Worm (Caenorhabditis elegans): ENCODE measurements around the gene F25B3.4.

Gene F25B3.4

DNA sequence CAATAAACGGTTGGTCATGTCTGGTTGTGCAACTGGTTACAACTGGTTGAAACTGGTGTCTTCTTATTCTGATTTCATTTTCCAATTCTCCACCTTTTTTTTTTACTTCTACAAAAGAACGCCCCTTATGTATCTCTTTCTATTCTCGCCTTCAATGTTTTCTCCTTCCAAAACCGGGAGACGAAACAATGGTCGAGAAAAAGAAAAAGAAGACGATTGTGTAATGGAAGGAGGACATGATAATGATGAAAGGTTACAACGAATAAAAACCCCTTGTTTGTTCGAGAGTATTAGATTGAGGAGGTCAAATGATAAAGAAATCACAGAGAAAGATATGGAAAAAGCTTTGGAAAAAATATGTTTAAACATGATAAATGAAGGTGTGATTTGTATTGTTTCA lies 49.8 kb downstream of the F25B3.4 start, which contains the start of gene C50F4.8:
Gene C50F4.8, minus strand, starts transcription at position 28 of the 400 bp plus-strand sequence.
- TF ChIP-seq sox-4 (tag; optimal IDR thresholded peaks at IDR 0.05) (no peak), elt-3 (tag; optimal IDR thresholded peaks at IDR 0.05) (peak in 1 of 6 experiments; percentile 49), nhr-77 (tag; optimal IDR thresholded peaks at IDR 0.05) (no peak), elt-2 (tag; optimal IDR thresholded peaks at IDR 0.05) (no peak), Y116A8C.19 (tag; optimal IDR thresholded peaks at IDR 0.05; ENCODE audit: borderline replicate concordance) (no peak), nhr-85 (tag) (peak; percentile 67), tlp-1 (tag; optimal IDR thresholded peaks at IDR 0.05) (no peak), blmp-1 (tag; optimal IDR thresholded peaks at IDR 0.05) (peak; percentile 89), unc-86 (tag; optimal IDR thresholded peaks at IDR 0.05) (no peak), hpl-2 (GFP tag; optimal IDR thresholded peaks at IDR 0.05) (no peak), lin-14 (GFP tag; optimal IDR thresholded peaks at IDR 0.05) (peak; percentile 2), swsn-7 (tag; optimal IDR thresholded peaks at IDR 0.05) (no peak)

DNA sequence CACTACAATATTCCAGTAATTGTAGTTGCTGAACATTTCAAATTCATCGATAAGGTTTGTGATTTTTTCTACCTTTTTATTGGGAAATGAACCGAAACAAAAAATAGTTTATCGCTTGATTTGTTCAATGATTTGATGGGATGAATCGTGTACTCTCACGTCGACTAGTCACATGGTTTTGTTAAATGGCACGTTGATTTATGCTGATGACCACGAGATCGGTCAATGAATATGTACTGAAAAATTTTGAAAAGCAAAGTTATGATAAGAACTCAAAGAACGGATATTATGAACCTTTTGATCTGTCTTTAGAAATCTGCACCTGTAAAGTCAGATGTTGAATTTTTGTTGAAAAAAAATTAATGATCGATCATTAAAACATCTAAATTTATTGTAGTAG lies 52.3 kb downstream of the F25B3.4 start:
- no peak for TF ChIP-seq fkh-8 (tag; optimal IDR thresholded peaks at IDR 0.05)
- TF ChIP-seq grh-1 (GFP tag; IDR thresholded peaks at IDR 0.05), result peak; percentile 53; the same call in 1 of the 2 replicates
- no peak for TF ChIP-seq ztf-4 (tag; optimal IDR thresholded peaks at IDR 0.05)
- TF ChIP-seq nhr-76 (tag; optimal IDR thresholded peaks at IDR 0.05), result no peak
- TF ChIP-seq snpc-4 (tag; optimal IDR thresholded peaks at IDR 0.05), result no peak
- no peak for TF ChIP-seq ceh-82 (tag; optimal IDR thresholded peaks at IDR 0.05)
- no peak for TF ChIP-seq sptf-1 (tag; optimal IDR thresholded peaks at IDR 0.05)
- TF ChIP-seq zag-1 (tag; optimal IDR thresholded peaks at IDR 0.05), result no peak
- no peak for TF ChIP-seq isw-1 (GFP tag; IDR thresholded peaks at IDR 0.05)
- TF ChIP-seq ceh-63 (GFP tag; optimal IDR thresholded peaks at IDR 0.05), result no peak
- TF ChIP-seq mep-1 (tag; optimal IDR thresholded peaks at IDR 0.05), result peak; percentile 56
- peak in 1 of 2 experiments; percentile 85 for TF ChIP-seq mdl-1 (tag; optimal IDR thresholded peaks at IDR 0.05)
- TF ChIP-seq vab-15 (tag; optimal IDR thresholded peaks at IDR 0.05), result peak; percentile 23
- TF ChIP-seq egl-27 (tag; optimal IDR thresholded peaks at IDR 0.05), result no peak
- TF ChIP-seq elt-2 (tag; optimal IDR thresholded peaks at IDR 0.05), result peak; percentile 78
- TF ChIP-seq fkh-4 (tag; optimal IDR thresholded peaks at IDR 0.05; ENCODE audit: borderline replicate concordance), result no peak
- no peak for TF ChIP-seq ces-1 (GFP tag; optimal IDR thresholded peaks at IDR 0.05)
- TF ChIP-seq tbx-2 (tag; optimal IDR thresholded peaks at IDR 0.05), result peak; percentile 78
- no peak for TF ChIP-seq ztf-11 (tag; optimal IDR thresholded peaks at IDR 0.05)
- TF ChIP-seq nhr-84 (tag; optimal IDR thresholded peaks at IDR 0.05), result no peak
- TF ChIP-seq lin-13 (GFP tag; optimal IDR thresholded peaks at IDR 0.05), result peak; percentile 36
- TF ChIP-seq C16A3.4 (tag; optimal IDR thresholded peaks at IDR 0.05), result peak; percentile 70
- peak in 1 of 2 experiments; percentile 21 for TF ChIP-seq efl-1 (optimal IDR thresholded peaks at IDR 0.05)
- TF ChIP-seq efl-1 (GFP tag; optimal IDR thresholded peaks at IDR 0.05 in 1 of 2), result peak in 1 of 2 experiments; percentile 90
- no peak for TF ChIP-seq C34B4.2 (tag; optimal IDR thresholded peaks at IDR 0.05)
- peak; percentile 89 for TF ChIP-seq nhr-71 (tag; optimal IDR thresholded peaks at IDR 0.05)
- TF ChIP-seq ceh-8 (GFP tag; optimal IDR thresholded peaks at IDR 0.05), result no peak
- TF ChIP-seq unc-62 (GFP tag; optimal IDR thresholded peaks at IDR 0.05), result no peak
- peak in 1 of 2 experiments; percentile 86 for TF ChIP-seq lin-35 (GFP tag; optimal IDR thresholded peaks at IDR 0.05)
- peak; percentile 87 for TF ChIP-seq nhr-90 (tag; optimal IDR thresholded peaks at IDR 0.05; ENCODE audit: poor library complexity)
- TF ChIP-seq hpl-2 (GFP tag; optimal IDR thresholded peaks at IDR 0.05), result peak; percentile 77
- peak; percentile 69 for TF ChIP-seq nhr-47 (tag; optimal IDR thresholded peaks at IDR 0.05)
- TF ChIP-seq mef-2 (tag; optimal IDR thresholded peaks at IDR 0.05), result no peak
- TF ChIP-seq hlh-4 (tag; optimal IDR thresholded peaks at IDR 0.05), result no peak
- TF ChIP-seq nhr-11 (tag; optimal IDR thresholded peaks at IDR 0.05), result no peak
- no peak for TF ChIP-seq nhr-12 (tag; optimal IDR thresholded peaks at IDR 0.05)
- TF ChIP-seq nhr-237 (tag; optimal IDR thresholded peaks at IDR 0.05), result no peak
- TF ChIP-seq lir-3 (tag; optimal IDR thresholded peaks at IDR 0.05; ENCODE audit: poor library complexity), result peak; percentile 39
- no peak for TF ChIP-seq zip-4 (GFP tag; optimal IDR thresholded peaks at IDR 0.05)
- no peak for TF ChIP-seq aha-1 (tag; optimal IDR thresholded peaks at IDR 0.05)
- TF ChIP-seq alr-1 (tag; optimal IDR thresholded peaks at IDR 0.05; ENCODE audit: borderline replicate concordance), result no peak
- no peak for TF ChIP-seq pqm-1 (tag; optimal IDR thresholded peaks at IDR 0.05)
